Worm (Caenorhabditis elegans) whole organism, L3 larva: ENCODE results near the gene F09B12.5.

Source experiments
- nhr-28 ChIP-seq: fragments of 150-350 bp; optimal IDR thresholded peaks from 2 replicates; lab custom pipeline; 2014; ENCODE audit warnings: missing biosample characterization, missing genetic modification characterization
- nhr-76 ChIP-seq: fragments of 150-350 bp; sonication (generic microtip); optimal IDR thresholded peaks from 5 replicates; lab custom pipeline; 2014; ENCODE audit warnings: missing biosample characterization, missing genetic modification characterization

- TF ChIP-seq nhr-76 (no peak), nhr-28 (tag; lab: Kevin White, UChicago) (no peak)
These were observed 27.7 kb downstream of the F09B12.5 start for ce11 chrX:15112172-15112571.
